Worm (Caenorhabditis elegans) whole organism, L4 larva: ENCODE results near the gene dhc-4.

Experiments
- D1046.2 ChIP-seq: fragments of 200-800 bp; sonication (Bioruptor generic); IDR thresholded peaks from 2 replicates; pipeline ENCODE4 v1.3.6; 2022; ENCODE audit warnings: missing genetic modification characterization, missing compliant biosample characterization
- F49E8.2 ChIP-seq: sonication (generic microtip); optimal IDR thresholded peaks from 2 replicates; lab custom pipeline; 2016; ENCODE audit warnings: missing compliant biosample characterization, mild to moderate bottlenecking, missing genetic modification characterization, borderline replicate concordance
- T26A8.4 ChIP-seq: fragments of 200-800 bp; sonication (Bioruptor generic); IDR thresholded peaks from 2 replicates; pipeline ENCODE4 v1.3.6; 2022; ENCODE audit warnings: missing genetic modification characterization, missing compliant biosample characterization
- Y75B8A.6 ChIP-seq: fragments of 200-800 bp; sonication (Bioruptor generic); IDR thresholded peaks from 2 replicates; pipeline ENCODE4 v1.3.6; 2022; ENCODE audit warnings: missing genetic modification reagents, missing genetic modification characterization, missing compliant biosample characterization
- aha-1 ChIP-seq: fragments of 150-350 bp; peaks from one replicate; lab custom pipeline; 2014; ENCODE audit warnings: missing biosample characterization, missing genetic modification characterization
- aly-2 ChIP-seq: sonication (generic microtip); optimal IDR thresholded peaks from 2 replicates; lab custom pipeline; 2018; ENCODE audit warnings: missing biosample characterization, missing genetic modification characterization
- attf-4 ChIP-seq: sonication (generic microtip); optimal IDR thresholded peaks from 3 replicates; lab custom pipeline; 2017; ENCODE audit warnings: missing biosample characterization, missing genetic modification characterization
- daf-16 ChIP-seq, 3 experiments: sonication (generic microtip); optimal IDR thresholded peaks; 2 replicates each; lab custom pipeline; 2016 to 2017; ENCODE audit warnings: missing genetic modification characterization in 3 of 3, missing genetic modification reagents in 3 of 3, mild to moderate bottlenecking in 2 of 3, missing compliant biosample characterization in 2 of 3, missing biosample characterization in 1 of 3, moderate library complexity in 1 of 3
- daf-19 ChIP-seq: fragments of 200-800 bp; sonication (Bioruptor generic); conservative IDR thresholded peaks from 2 replicates; pipeline ENCODE4 v1.3.6; 2022; ENCODE audit warnings: missing genetic modification characterization, missing compliant biosample characterization
- daf-8 ChIP-seq: fragments of 200-800 bp; sonication (Bioruptor generic); IDR thresholded peaks from 2 replicates; pipeline ENCODE4 v1.3.6; 2022; ENCODE audit warnings: missing genetic modification characterization, missing compliant biosample characterization
- dve-1 ChIP-seq: sonication (generic microtip); optimal IDR thresholded peaks from 2 replicates; lab custom pipeline; 2017; ENCODE audit warnings: antibody characterized with exemption, mild to moderate bottlenecking, missing genetic modification characterization, missing compliant biosample characterization; ENCODE audit not compliant: insufficient read depth
- egl-27 ChIP-seq: sonication (generic microtip); optimal IDR thresholded peaks from 3 replicates; lab custom pipeline; 2017; ENCODE audit warnings: missing biosample characterization, missing genetic modification reagents, missing genetic modification characterization
- egl-43 ChIP-seq: fragments of 200-800 bp; sonication (Bioruptor generic); IDR thresholded peaks from 2 replicates; pipeline ENCODE4 v1.3.6; 2022; ENCODE audit warnings: missing genetic modification reagents, missing genetic modification characterization, missing compliant biosample characterization
- fkh-10 ChIP-seq: fragments of 150-350 bp; optimal IDR thresholded peaks from 2 replicates; lab custom pipeline; 2014; ENCODE audit warnings: missing biosample characterization, missing genetic modification reagents, missing genetic modification characterization
- hif-1 ChIP-seq, 2 experiments: sonication (generic microtip); optimal IDR thresholded peaks; 2 replicates each; lab custom pipeline; 2016 to 2017; ENCODE audit warnings: missing compliant biosample characterization in 2 of 2, missing genetic modification characterization in 2 of 2, missing genetic modification reagents in 2 of 2, missing genotype in 2 of 2, mild to moderate bottlenecking in 1 of 2
- hlh-11 ChIP-seq: fragments of 200-800 bp; sonication (Bioruptor generic); optimal IDR thresholded peaks from 2 replicates; lab custom pipeline; 2018; ENCODE audit warnings: mild to moderate bottlenecking, missing genetic modification characterization, missing compliant biosample characterization
- jun-1 ChIP-seq: fragments of 150-350 bp; optimal IDR thresholded peaks from 2 replicates; lab custom pipeline; 2014; ENCODE audit warnings: missing biosample characterization, missing genetic modification reagents, missing genetic modification characterization
- lin-1 ChIP-seq: fragments of 200-800 bp; sonication (Bioruptor generic); IDR thresholded peaks from 2 replicates; pipeline ENCODE4 v1.3.6; 2022; ENCODE audit warnings: missing genetic modification reagents, missing genetic modification characterization, missing compliant biosample characterization
- lin-13 ChIP-seq: fragments of 150-350 bp; optimal IDR thresholded peaks from 2 replicates; lab custom pipeline; 2014; ENCODE audit warnings: missing biosample characterization, missing genetic modification reagents, missing genetic modification characterization
- lin-29 ChIP-seq: fragments of 200-800 bp; sonication (Bioruptor generic); IDR thresholded peaks from 2 replicates; pipeline ENCODE4 v1.3.6; 2022; ENCODE audit warnings: missing genetic modification reagents, missing genetic modification characterization, missing compliant biosample characterization
- lin-38 ChIP-seq: fragments of 200-800 bp; sonication (Bioruptor generic); IDR thresholded peaks from 2 replicates; pipeline ENCODE4 v1.3.6; 2022; ENCODE audit warnings: missing genetic modification reagents, missing genetic modification characterization, missing compliant biosample characterization
- lsy-2 ChIP-seq, 2 experiments: fragments of 150-350 bp in 1 of 2; sonication (generic microtip) in 1 of 2; optimal IDR thresholded peaks; 2 replicates each; lab custom pipeline; 2014 to 2017; ENCODE audit warnings: missing biosample characterization in 2 of 2, missing genetic modification characterization in 2 of 2
- mdl-1 ChIP-seq, 2 experiments: fragments of 150-350 bp in 1 of 2; sonication (generic microtip) in 1 of 2; optimal IDR thresholded peaks; 2 replicates each; lab custom pipeline; 2014 to 2017; ENCODE audit warnings: missing biosample characterization in 2 of 2, missing genetic modification characterization in 2 of 2
- mxl-2 ChIP-seq: fragments of 200-800 bp; sonication (Bioruptor generic); conservative IDR thresholded peaks from 2 replicates; pipeline ENCODE4 v1.3.6; 2022; ENCODE audit warnings: missing genetic modification reagents, missing genetic modification characterization, missing compliant biosample characterization
- nhr-102 ChIP-seq: sonication (generic microtip); optimal IDR thresholded peaks from 2 replicates; lab custom pipeline; 2016; ENCODE audit warnings: mild to moderate bottlenecking, missing genetic modification characterization, moderate library complexity, missing compliant biosample characterization
- nhr-237 ChIP-seq: sonication (generic microtip); optimal IDR thresholded peaks from 2 replicates; lab custom pipeline; 2017; ENCODE audit warnings: missing biosample characterization, missing genetic modification characterization
- nhr-28 ChIP-seq: fragments of 150-350 bp; optimal IDR thresholded peaks from 2 replicates; lab custom pipeline; 2014; ENCODE audit warnings: missing biosample characterization, missing genetic modification characterization
- nhr-41 ChIP-seq: fragments of 200-800 bp; sonication (Bioruptor generic); IDR thresholded peaks from 2 replicates; pipeline ENCODE4 v1.3.6; 2022; ENCODE audit warnings: missing genetic modification reagents, missing genetic modification characterization, missing compliant biosample characterization
- nhr-48 ChIP-seq: sonication (generic microtip); optimal IDR thresholded peaks from 2 replicates; lab custom pipeline; 2016; ENCODE audit warnings: mild to moderate bottlenecking, missing genetic modification characterization, missing compliant biosample characterization
- nhr-6 ChIP-seq: fragments of 150-350 bp; optimal IDR thresholded peaks from 2 replicates; lab custom pipeline; 2014; ENCODE audit warnings: missing biosample characterization, missing genetic modification characterization
- nhr-76 ChIP-seq: fragments of 150-350 bp; optimal IDR thresholded peaks from 2 replicates; lab custom pipeline; 2014; ENCODE audit warnings: missing biosample characterization, missing genetic modification characterization
- pha-4 ChIP-seq, 2 experiments: fragments of 150-350 bp in 1 of 2; fragments of 200-800 bp in 1 of 2; sonication (Bioruptor generic) in 1 of 2; IDR thresholded peaks in 1 of 2; optimal IDR thresholded peaks in 1 of 2; 2 replicates each; pipeline versions ENCODE4 v1.3.6 to Lab custom; 2014 to 2022; ENCODE audit warnings: missing genetic modification characterization in 2 of 2, missing genetic modification reagents in 2 of 2, missing biosample characterization in 1 of 2, missing compliant biosample characterization in 1 of 2
- php-3 ChIP-seq: fragments of 200-800 bp; sonication (Bioruptor generic); IDR thresholded peaks from 2 replicates; pipeline ENCODE4 v1.3.6; 2022; ENCODE audit warnings: missing genetic modification reagents, missing genetic modification characterization, missing compliant biosample characterization
- saeg-2 ChIP-seq: fragments of 200-800 bp; sonication (Bioruptor generic); IDR thresholded peaks from 2 replicates; pipeline ENCODE4 v1.3.6; 2022; ENCODE audit warnings: missing genetic modification reagents, missing genetic modification characterization, missing compliant biosample characterization
- spr-1 ChIP-seq: sonication (generic microtip); optimal IDR thresholded peaks from 2 replicates; lab custom pipeline; 2016; ENCODE audit warnings: mild to moderate bottlenecking, missing genetic modification characterization, missing compliant biosample characterization
- spr-3 ChIP-seq: fragments of 200-800 bp; sonication (Bioruptor generic); optimal IDR thresholded peaks from 2 replicates; lab custom pipeline; 2018; ENCODE audit warnings: mild to moderate bottlenecking, missing genetic modification characterization, missing compliant biosample characterization
- tra-1 ChIP-seq: fragments of 200-800 bp; sonication (Bioruptor generic); IDR thresholded peaks from 2 replicates; pipeline ENCODE4 v1.3.6; 2022; ENCODE audit warnings: missing genetic modification reagents, missing genetic modification characterization, missing compliant biosample characterization
- unc-39 ChIP-seq: sonication (generic microtip); optimal IDR thresholded peaks from 2 replicates; lab custom pipeline; 2017; ENCODE audit warnings: missing biosample characterization, missing genetic modification characterization
- unc-62 ChIP-seq, 3 experiments: fragments of 150-350 bp in 1 of 3; sonication (generic microtip); optimal IDR thresholded peaks in 2 of 3; peaks in 1 of 3; 1 replicate in 1 of 3; 2 replicates in 2 of 3; lab custom pipeline; 2014 to 2017; ENCODE audit warnings: missing biosample characterization in 3 of 3, missing genetic modification characterization in 3 of 3, missing genetic modification reagents in 3 of 3, missing genotype in 1 of 3
- ztf-7 ChIP-seq: fragments of 150-350 bp; optimal IDR thresholded peaks from 2 replicates; lab custom pipeline; 2014; ENCODE audit warnings: missing biosample characterization, missing genetic modification characterization

dhc-4 gene

DNA sequence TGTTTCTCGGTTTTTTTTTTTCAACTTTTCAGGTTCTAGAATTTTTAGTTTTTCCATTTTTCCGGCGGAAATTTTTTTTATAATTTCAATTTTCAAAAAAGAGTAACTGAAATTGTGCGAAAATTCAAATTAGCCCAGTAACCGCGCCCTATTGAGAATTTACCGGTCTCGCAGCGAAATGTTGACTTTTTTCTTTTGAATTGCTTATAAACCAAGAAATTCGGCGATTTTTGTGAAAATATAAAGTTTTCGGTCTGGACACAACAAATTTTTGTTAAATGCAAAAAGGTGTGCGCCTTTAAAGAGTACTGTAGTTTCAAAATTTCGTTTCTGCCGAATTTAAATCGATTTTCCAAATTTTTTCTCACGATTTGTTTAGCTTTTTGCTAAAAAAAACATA lies 40.9 kb downstream of the dhc-4 start:
- no peak for TF ChIP-seq lin-13 (GFP tag; lab: Kevin White, UChicago)
- no peak for TF ChIP-seq php-3
- TF ChIP-seq lin-38: peak; percentile 52

DNA sequence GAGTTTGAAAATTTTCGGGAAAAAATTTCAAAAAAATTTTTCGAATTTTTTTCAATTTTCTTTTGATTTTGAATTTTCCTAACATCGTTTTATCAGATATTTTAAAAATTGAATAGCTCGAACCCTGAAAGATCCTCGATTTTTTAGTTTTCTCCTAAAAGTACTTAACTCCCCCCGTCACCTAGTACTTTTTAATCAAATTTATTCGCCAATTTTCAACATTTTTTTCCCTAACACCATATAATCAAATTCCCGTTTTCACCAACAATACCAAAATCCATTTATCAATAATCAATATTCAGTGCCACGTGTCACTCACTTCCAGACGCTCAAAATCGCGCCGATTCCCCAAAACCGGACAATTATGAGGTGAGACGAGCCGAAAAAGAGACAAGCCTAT lies 42.5 kb downstream of the dhc-4 start, which contains the start of gene kvs-4:
Gene kvs-4, plus strand, starts transcription at position 301 of the 400 bp plus-strand sequence.
- no peak for TF ChIP-seq fkh-10 (GFP tag; lab: Kevin White, UChicago)
- no peak for TF ChIP-seq ztf-7
- TF ChIP-seq D1046.2 (GFP tag; lab: Robert Waterston, UW): no peak
- TF ChIP-seq mdl-1 (tag; optimal IDR thresholded peaks at IDR 0.05; lab: Kevin White, UChicago): no peak
- no peak for TF ChIP-seq hlh-11 (tag; lab: Kevin White, UChicago)
- no peak for TF ChIP-seq F49E8.2 (tag; lab: Kevin White, UChicago)
- TF ChIP-seq attf-4 (tag; lab: Kevin White, UChicago): no peak
- TF ChIP-seq nhr-76 (tag; lab: Kevin White, UChicago): no peak
- no peak for TF ChIP-seq spr-3
- TF ChIP-seq nhr-41 (GFP tag; lab: Robert Waterston, UW): no peak

DNA sequence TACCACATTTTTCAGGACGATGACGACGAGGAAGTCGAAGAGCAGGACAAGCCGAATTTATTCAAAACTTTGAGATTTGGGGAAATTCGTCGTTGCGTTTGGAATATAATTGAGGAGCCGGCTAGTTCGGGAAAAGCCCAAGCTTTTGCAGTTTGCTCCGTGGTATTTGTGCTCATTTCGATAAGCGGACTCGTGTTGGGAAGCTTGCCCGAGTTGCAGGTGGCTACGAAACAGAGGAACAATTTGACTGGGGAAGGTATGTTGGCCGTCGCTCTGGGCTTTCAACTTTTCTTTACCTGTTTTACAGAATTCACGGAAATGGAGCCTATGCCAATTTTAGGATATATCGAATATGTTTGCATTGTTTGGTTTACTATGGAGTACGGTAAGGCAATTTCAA lies 52.5 kb downstream of the dhc-4 start:
- TF ChIP-seq Y75B8A.6 (GFP tag; lab: Robert Waterston, UW): no peak
- TF ChIP-seq nhr-6 (tag; lab: Kevin White, UChicago): no peak
- peak; percentile 51 for TF ChIP-seq aha-1 (tag; lab: Kevin White, UChicago)
- TF ChIP-seq egl-43 (GFP tag; lab: Robert Waterston, UW): no peak

DNA sequence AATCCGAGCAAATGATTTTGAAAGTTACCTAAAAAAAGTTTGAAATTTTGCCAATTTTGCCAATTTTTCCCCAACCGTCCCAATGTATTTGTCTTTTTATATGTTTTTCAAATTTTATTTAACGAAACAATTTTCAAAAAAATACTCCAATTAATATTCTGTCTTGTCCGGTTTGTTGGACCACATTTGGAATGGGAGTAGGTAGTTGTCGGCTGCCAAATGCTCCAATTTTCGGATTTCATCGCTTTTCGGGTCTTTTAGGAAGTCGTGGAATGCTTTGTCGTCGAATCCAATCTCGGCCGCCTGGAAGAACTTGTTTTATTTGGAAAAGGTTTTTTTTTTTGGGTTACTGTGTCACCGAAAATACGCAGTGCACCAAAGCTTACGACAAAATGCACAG lies 55.4 kb downstream of the dhc-4 start:
- no peak for TF ChIP-seq hlh-11 (tag; lab: Kevin White, UChicago)
- peak; percentile 63 for TF ChIP-seq aha-1 (tag; lab: Kevin White, UChicago)
- peak in 1 of 2 experiments; percentile 61 for TF ChIP-seq unc-62 (GFP tag; optimal IDR thresholded peaks at IDR 0.05 in 1 of 2; lab: Kevin White, UChicago)
- TF ChIP-seq unc-62 (tag; optimal IDR thresholded peaks at IDR 0.05; lab: Kevin White, UChicago): no peak

DNA sequence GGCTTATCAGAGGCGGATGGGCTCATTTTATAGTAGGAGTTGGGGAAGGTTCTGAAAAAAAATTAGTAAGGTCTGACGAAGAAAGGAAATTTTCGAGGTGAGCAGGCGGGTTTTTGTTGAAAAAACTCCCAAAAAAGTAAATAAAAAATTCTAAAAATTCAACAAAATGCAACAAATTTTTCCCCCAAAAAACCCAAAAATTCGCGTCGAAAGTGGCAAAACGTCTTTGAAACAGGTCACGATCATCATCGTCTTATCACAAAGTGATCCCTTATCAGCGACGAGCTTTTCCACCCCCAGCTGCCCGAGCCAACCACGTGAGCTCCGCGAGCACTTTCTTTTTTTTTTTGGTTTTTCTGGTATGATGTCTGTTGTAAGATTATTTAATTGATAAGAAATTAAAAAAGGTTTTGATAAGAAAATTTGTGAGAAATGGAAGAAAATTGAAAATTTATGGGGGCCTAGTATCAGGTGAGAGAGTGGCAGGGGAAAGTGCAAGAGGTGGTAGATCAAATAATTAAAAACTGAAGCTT lies 56.8 kb downstream of the dhc-4 start, which contains the start of gene Y48A6B.7:
Gene Y48A6B.7, minus strand, starts transcription at position 51 of the 533 bp plus-strand sequence.
- TF ChIP-seq ztf-7: no peak
- no peak for TF ChIP-seq daf-8 (GFP tag; lab: Robert Waterston, UW)
- TF ChIP-seq T26A8.4 (GFP tag; lab: Robert Waterston, UW): no peak
- TF ChIP-seq daf-19 (GFP tag; lab: Robert Waterston, UW): no peak
- TF ChIP-seq spr-1 (tag; lab: Kevin White, UChicago): no peak
- peak; percentile 45 for TF ChIP-seq nhr-48 (tag; lab: Kevin White, UChicago)
- peak in 1 of 2 experiments; percentile 12 for TF ChIP-seq daf-16 (GFP tag; optimal IDR thresholded peaks at IDR 0.05; lab: Kevin White, UChicago)
- peak; percentile 83 for TF ChIP-seq daf-16 (tag; optimal IDR thresholded peaks at IDR 0.05; lab: Kevin White, UChicago)
- TF ChIP-seq lin-29 (GFP tag; lab: Robert Waterston, UW): no peak
- TF ChIP-seq lsy-2 (tag; optimal IDR thresholded peaks at IDR 0.05; lab: Kevin White, UChicago): peak in 1 of 2 experiments; percentile 57
- TF ChIP-seq nhr-28: peak; percentile 74
- TF ChIP-seq dve-1 (tag; lab: Kevin White, UChicago): peak; percentile 99
- TF ChIP-seq mdl-1 (tag; optimal IDR thresholded peaks at IDR 0.05; lab: Kevin White, UChicago): peak in 1 of 2 experiments; percentile 67
- TF ChIP-seq tra-1 (GFP tag; lab: Robert Waterston, UW): peak; percentile 92
- no peak for TF ChIP-seq egl-27 (tag; lab: Kevin White, UChicago)
- peak; percentile 38; the same call in 1 of the 2 replicates for TF ChIP-seq lin-38
- TF ChIP-seq aha-1 (tag; lab: Kevin White, UChicago): peak; percentile 12
- peak; percentile 36; the same call in 1 of the 2 replicates for TF ChIP-seq saeg-2 (GFP tag; lab: Robert Waterston, UW)
- no peak for TF ChIP-seq unc-39 (tag; lab: Kevin White, UChicago)
- TF ChIP-seq jun-1 (tag; lab: Kevin White, UChicago): no peak
- no peak for TF ChIP-seq hif-1 (tag; optimal IDR thresholded peaks at IDR 0.05; lab: Kevin White, UChicago)
- peak; percentile 89 for TF ChIP-seq lin-1
- TF ChIP-seq D1046.2 (GFP tag; lab: Robert Waterston, UW): no peak
- TF ChIP-seq nhr-237 (tag; lab: Kevin White, UChicago): no peak
- TF ChIP-seq hlh-11 (tag; lab: Kevin White, UChicago): peak; percentile 95
- no peak for TF ChIP-seq aly-2
- peak; percentile 60; the same call in 1 of the 2 replicates for TF ChIP-seq nhr-41 (GFP tag; lab: Robert Waterston, UW)
- TF ChIP-seq pha-4 (GFP tag; IDR thresholded peaks at IDR 0.05; lab: Robert Waterston, UW): peak; percentile 50; the same call in 1 of the 2 replicates
- TF ChIP-seq pha-4 (tag; optimal IDR thresholded peaks at IDR 0.05; lab: Kevin White, UChicago): no peak
- peak; percentile 53 for TF ChIP-seq nhr-102
- no peak for TF ChIP-seq egl-43 (GFP tag; lab: Robert Waterston, UW)
- TF ChIP-seq mxl-2 (GFP tag; lab: Robert Waterston, UW): peak; percentile 65; the same call in 1 of the 2 replicates
